Fruit fly (Drosophila melanogaster): ENCODE data around the gene tkv.

The tkv gene

DNA sequence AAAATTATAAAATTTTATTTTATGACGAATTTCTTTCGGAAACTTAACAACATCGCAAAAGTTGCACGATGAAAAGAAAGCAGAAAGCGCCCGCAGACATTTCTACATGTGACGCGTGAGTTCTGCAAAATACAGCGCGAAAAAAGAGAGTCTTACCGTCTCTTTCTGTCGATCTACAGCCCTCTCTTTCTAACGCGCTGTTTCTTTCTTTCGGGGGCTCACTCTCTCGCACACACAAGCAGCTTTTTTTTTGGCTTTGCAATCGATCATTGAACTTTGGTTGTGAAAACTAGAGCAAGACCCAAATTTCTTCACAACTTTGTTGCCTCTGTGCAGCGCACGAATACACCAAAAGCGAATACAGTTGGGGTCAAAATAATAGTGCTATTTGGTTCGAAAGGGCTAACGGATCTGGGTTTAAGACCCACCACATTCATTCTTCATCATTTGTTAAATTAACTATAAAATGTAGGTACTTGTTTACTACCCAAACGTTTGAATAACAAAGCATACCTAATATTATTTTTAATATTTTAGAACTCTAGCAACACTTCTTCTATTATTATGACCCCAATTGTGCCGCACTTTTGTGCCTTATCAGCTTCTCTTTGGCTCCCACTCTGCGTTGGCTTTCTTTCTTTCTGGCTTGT is 27.9 kb upstream of the tkv start (continued):
- TF ChIP-seq lilli (GFP tag; optimal IDR thresholded peaks at IDR 0.05) = peak; percentile 86
- TF ChIP-seq mam (GFP tag; optimal IDR thresholded peaks at IDR 0.05) = peak; percentile 29
- no peak for TF ChIP-seq inv (GFP tag; IDR thresholded peaks at IDR 0.05; ENCODE audit: partially characterized antibody)
- no peak for TF ChIP-seq Poxn (GFP tag; IDR thresholded peaks at IDR 0.05)
- TF ChIP-seq so (GFP tag; IDR thresholded peaks at IDR 0.05) = peak; percentile 91
- TF ChIP-seq Kr (GFP tag; optimal IDR thresholded peaks at IDR 0.05) = no peak
- TF ChIP-seq Taf1 (GFP tag; IDR thresholded peaks at IDR 0.05) = peak; percentile 40; the same call in 1 of the 2 replicates
- peak; percentile 63 for TF ChIP-seq CG10366 (GFP tag; IDR thresholded peaks at IDR 0.05)
- TF ChIP-seq Sox102F (GFP tag; optimal IDR thresholded peaks at IDR 0.05) = peak; percentile 92
- no peak for TF ChIP-seq Dll (GFP tag; IDR thresholded peaks at IDR 0.05; ENCODE audit: partially characterized antibody)
- TF ChIP-seq CG7963 (GFP tag; IDR thresholded peaks at IDR 0.05; ENCODE audit: partially characterized antibody) = no peak
- TF ChIP-seq bab2 (GFP tag; optimal IDR thresholded peaks at IDR 0.05) = peak; percentile 21
- TF ChIP-seq CG16813 (GFP tag; IDR thresholded peaks at IDR 0.05; ENCODE audit: partially characterized antibody) = no peak
- TF ChIP-seq CG12104 (GFP tag; optimal IDR thresholded peaks at IDR 0.05) = peak; percentile 58
- peak; percentile 10 for TF ChIP-seq MESR4 (GFP tag; optimal IDR thresholded peaks at IDR 0.05)
- TF ChIP-seq Adf1 (GFP tag; IDR thresholded peaks at IDR 0.05) = no peak
- TF ChIP-seq CG17829 (tag; optimal IDR thresholded peaks at IDR 0.05) = peak; percentile 87
- peak; percentile 86 for TF ChIP-seq Atf6 (GFP tag; IDR thresholded peaks at IDR 0.05)
- TF ChIP-seq CG12744 (GFP tag; optimal IDR thresholded peaks at IDR 0.05) = no peak
- TF ChIP-seq CG2129 (GFP tag; IDR thresholded peaks at IDR 0.05; ENCODE audit: partially characterized antibody) = no peak
- peak; percentile 28 for TF ChIP-seq CG17186 (GFP tag; optimal IDR thresholded peaks at IDR 0.05)
- TF ChIP-seq HLHmδ (GFP tag; optimal IDR thresholded peaks at IDR 0.05) = no peak
- TF ChIP-seq Blimp-1 (GFP tag; optimal IDR thresholded peaks at IDR 0.05) = peak; percentile 89
- TF ChIP-seq CG18476 (GFP tag; optimal IDR thresholded peaks at IDR 0.05) = peak; percentile 46
- no peak for TF ChIP-seq chinmo (GFP tag; IDR thresholded peaks at IDR 0.05; ENCODE audit: partially characterized antibody)
- TF ChIP-seq kni (GFP tag; optimal IDR thresholded peaks at IDR 0.05) = peak; percentile 19
- TF ChIP-seq H2.0 (GFP tag; IDR thresholded peaks at IDR 0.05) = peak; percentile 61
- TF ChIP-seq CG9932 (GFP tag; IDR thresholded peaks at IDR 0.05) = peak; percentile 66
- peak; percentile 79 for TF ChIP-seq lmd (GFP tag; IDR thresholded peaks at IDR 0.05)
- TF ChIP-seq Max (GFP tag; optimal IDR thresholded peaks at IDR 0.05) = peak; percentile 46
- TF ChIP-seq CG2712 (tag; optimal IDR thresholded peaks at IDR 0.05) = peak; percentile 88
- 0 out of 2 replicates have a peak, but pooled peaks have one; percentile 17 for TF ChIP-seq bowl (GFP tag; IDR thresholded peaks at IDR 0.05)
- peak; percentile 81 for TF ChIP-seq CG11723 (GFP tag; optimal IDR thresholded peaks at IDR 0.05)
- TF ChIP-seq Nf-YC (tag; optimal IDR thresholded peaks at IDR 0.05) = peak; percentile 43
- TF ChIP-seq Trl (optimal IDR thresholded peaks at IDR 0.05) = no peak
- no peak for TF ChIP-seq Trl (GFP tag; optimal IDR thresholded peaks at IDR 0.05)
- TF ChIP-seq onecut (GFP tag; IDR thresholded peaks at IDR 0.05) = peak; percentile 39; the same call in 1 of the 2 replicates

DNA sequence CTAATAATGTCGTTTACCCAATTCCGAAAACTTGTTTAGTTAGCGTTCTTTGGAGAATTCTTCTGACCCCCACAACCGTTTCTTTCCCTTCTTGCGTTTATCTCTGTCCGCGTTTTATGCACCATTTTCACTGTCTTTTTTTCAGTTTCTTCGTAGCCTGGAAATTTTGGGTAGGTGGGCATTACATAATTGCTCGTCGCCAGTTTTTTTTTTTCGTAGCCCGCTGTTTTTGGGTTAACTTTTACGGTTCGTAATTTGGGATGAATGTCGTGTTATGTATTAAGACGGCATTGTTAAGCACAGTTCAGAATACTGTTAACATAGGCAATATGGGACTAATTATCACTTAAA is 26.8 kb upstream of the tkv start:
- peak in 1 of 2 experiments; percentile 49 for TF ChIP-seq Pdp1 (GFP tag; optimal IDR thresholded peaks at IDR 0.05)
- peak; percentile 21 for TF ChIP-seq Blimp-1 (GFP tag; optimal IDR thresholded peaks at IDR 0.05)
- peak; percentile 70 for TF ChIP-seq sqz (GFP tag; optimal IDR thresholded peaks at IDR 0.05)
- TF ChIP-seq CG11247 (GFP tag; IDR thresholded peaks at IDR 0.05) = no peak
- 0 out of 3 replicates have a peak, but pooled peaks have one; percentile 20 for TF ChIP-seq ci (GFP tag; IDR thresholded peaks at IDR 0.05)
- no peak for TF ChIP-seq Drgx (GFP tag; IDR thresholded peaks at IDR 0.05)
- peak; percentile 67 for TF ChIP-seq kni (GFP tag; optimal IDR thresholded peaks at IDR 0.05)
- TF ChIP-seq CG7987 (GFP tag; optimal IDR thresholded peaks at IDR 0.05) = no peak
- peak in 1 of 2 experiments; percentile 4 for TF ChIP-seq eve (GFP tag; optimal IDR thresholded peaks at IDR 0.05)
